Fruit fly (Drosophila melanogaster) whole organism, embryonic: ENCODE results near the gene Ubc4.

Experiments
- CG10274 ChIP-seq: fragments of 200-800 bp; sonication (Bioruptor generic); optimal IDR thresholded peaks from 3 replicates; lab custom pipeline; 2017; ENCODE audit warnings: missing biosample characterization, mild to moderate bottlenecking, missing genetic modification characterization
- CG10462 ChIP-seq: fragments of 200-800 bp; sonication (Bioruptor generic); optimal IDR thresholded peaks from 2 replicates; lab custom pipeline; 2016; ENCODE audit warnings: missing biosample characterization, missing genetic modification characterization
- CG10979 ChIP-seq: fragments of 200-800 bp; sonication (Bioruptor generic); optimal IDR thresholded peaks from 2 replicates; lab custom pipeline; 2018; ENCODE audit warnings: missing biosample characterization, mild to moderate bottlenecking, missing genetic modification characterization, moderate library complexity
- CG11456 ChIP-seq: fragments of 200-800 bp; sonication (Bioruptor generic); IDR thresholded peaks from 3 replicates; pipeline ENCODE4 v1.3.6; 2022; ENCODE audit warnings: missing biosample characterization, missing genetic modification characterization
- CG11696 ChIP-seq: fragments of 200-800 bp; sonication (Bioruptor generic); IDR thresholded peaks from 2 replicates; pipeline ENCODE4 v1.3.6; 2022; ENCODE audit warnings: missing biosample characterization, missing genetic modification characterization
- CG12219 ChIP-seq: fragments of 200-800 bp; sonication (Bioruptor generic); optimal IDR thresholded peaks from 3 replicates; lab custom pipeline; 2018; ENCODE audit warnings: missing biosample characterization, mild to moderate bottlenecking, missing genetic modification characterization
- CG12299 ChIP-seq: fragments of 200-800 bp; sonication (Bioruptor generic); optimal IDR thresholded peaks from 2 replicates; lab custom pipeline; 2018; ENCODE audit warnings: missing biosample characterization, mild to moderate bottlenecking, missing genetic modification characterization
- CG14965 ChIP-seq: fragments of 200-800 bp; sonication (Bioruptor generic); optimal IDR thresholded peaks from 2 replicates; lab custom pipeline; 2016; ENCODE audit warnings: missing biosample characterization, missing genetic modification characterization, borderline replicate concordance
- CG15011 ChIP-seq: fragments of 200-800 bp; sonication (Bioruptor generic); optimal IDR thresholded peaks from 3 replicates; lab custom pipeline; 2018; ENCODE audit warnings: missing biosample characterization, mild to moderate bottlenecking, missing genetic modification characterization
- CG15514 ChIP-seq: fragments of 200-800 bp; sonication (Bioruptor generic); optimal IDR thresholded peaks from 3 replicates; lab custom pipeline; 2017; ENCODE audit warnings: missing biosample characterization, missing genetic modification characterization, mild to moderate bottlenecking, moderate library complexity, missing genetic modification reagents
- CG17328 ChIP-seq: fragments of 200-800 bp; sonication (Bioruptor generic); IDR thresholded peaks from 2 replicates; pipeline ENCODE4 v1.3.6; 2022; ENCODE audit warnings: missing biosample characterization, missing genetic modification characterization
- CG17802 ChIP-seq: fragments of 200-800 bp; sonication (Bioruptor generic); optimal IDR thresholded peaks from 2 replicates; lab custom pipeline; 2018; ENCODE audit warnings: missing biosample characterization, mild to moderate bottlenecking, missing genetic modification characterization, moderate library complexity
- CG18599 ChIP-seq: fragments of 200-800 bp; sonication (Bioruptor generic); optimal IDR thresholded peaks from 3 replicates; lab custom pipeline; 2017; ENCODE audit warnings: missing biosample characterization, missing genetic modification characterization, mild to moderate bottlenecking, moderate library complexity, missing genetic modification reagents
- CG2116 ChIP-seq: fragments of 200-800 bp; sonication (Bioruptor generic); optimal IDR thresholded peaks from 3 replicates; lab custom pipeline; 2018; ENCODE audit warnings: missing biosample characterization, mild to moderate bottlenecking, missing genetic modification characterization
- CG30403 ChIP-seq: fragments of 200-800 bp; sonication (Bioruptor generic); optimal IDR thresholded peaks from 3 replicates; lab custom pipeline; 2016; ENCODE audit warnings: missing biosample characterization, missing genetic modification characterization
- CG34224 ChIP-seq: fragments of 200-800 bp; sonication (Bioruptor generic); IDR thresholded peaks from 3 replicates; pipeline ENCODE4 v1.3.6; 2022; ENCODE audit warnings: missing biosample characterization, missing genetic modification characterization; ENCODE audit not compliant: partially characterized antibody
- CG3726 ChIP-seq: fragments of 200-800 bp; sonication (Bioruptor generic); IDR thresholded peaks from 3 replicates; pipeline ENCODE4, ENCODE4 v1.3.6; 2022; ENCODE audit warnings: missing biosample characterization, missing genetic modification characterization
- CG42726 ChIP-seq: fragments of 200-800 bp; sonication (Bioruptor generic); IDR thresholded peaks from 2 replicates; pipeline ENCODE4 v1.3.6; 2022; ENCODE audit warnings: missing biosample characterization, missing genetic modification characterization; ENCODE audit not compliant: partially characterized antibody
- CG5180 ChIP-seq: fragments of 200-800 bp; sonication (Bioruptor generic); optimal IDR thresholded peaks from 3 replicates; lab custom pipeline; 2017; ENCODE audit warnings: missing biosample characterization, missing genetic modification characterization, mild to moderate bottlenecking, moderate library complexity, missing genetic modification reagents
- CG6175 ChIP-seq: fragments of 200-800 bp; sonication (Bioruptor generic); IDR thresholded peaks from 3 replicates; pipeline ENCODE4 v1.3.6; 2022; ENCODE audit warnings: missing biosample characterization, missing genetic modification characterization
- CG6683 ChIP-seq: fragments of 200-800 bp; sonication (Bioruptor generic); optimal IDR thresholded peaks from 2 replicates; lab custom pipeline; 2017; ENCODE audit warnings: missing biosample characterization, mild to moderate bottlenecking, missing genetic modification characterization, missing genetic modification reagents
- CG7271 ChIP-seq: fragments of 200-800 bp; sonication (Bioruptor generic); optimal IDR thresholded peaks from 2 replicates; lab custom pipeline; 2018; ENCODE audit warnings: missing biosample characterization, mild to moderate bottlenecking, missing genetic modification characterization, moderate library complexity
- CG7357 ChIP-seq: fragments of 200-800 bp; sonication (Bioruptor generic); IDR thresholded peaks from 3 replicates; pipeline ENCODE4 v1.3.6; 2022; ENCODE audit warnings: missing biosample characterization, missing genetic modification characterization
- CG8944 ChIP-seq: fragments of 200-800 bp; sonication (Bioruptor generic); optimal IDR thresholded peaks from 3 replicates; lab custom pipeline; 2016; ENCODE audit warnings: missing biosample characterization, missing genetic modification characterization
- Dad ChIP-seq: fragments of 200-800 bp; sonication (Bioruptor generic); optimal IDR thresholded peaks from 3 replicates; lab custom pipeline; 2016; ENCODE audit warnings: missing biosample characterization, missing genetic modification characterization
- Dfd ChIP-seq, 2 experiments: fragments of >200 bp; optimal IDR thresholded peaks; 2 replicates each; lab custom pipeline; 2017; ENCODE audit warnings: missing biosample characterization in 2 of 2, missing genetic modification characterization in 2 of 2
- HLH4C ChIP-seq: fragments of 200-800 bp; sonication (Bioruptor generic); IDR thresholded peaks from 3 replicates; pipeline ENCODE4 v1.3.6; 2022; ENCODE audit warnings: missing biosample characterization, missing genetic modification characterization; ENCODE audit not compliant: partially characterized antibody
- Neu2 ChIP-seq: fragments of 200-800 bp; sonication (Bioruptor generic); optimal IDR thresholded peaks from 3 replicates; lab custom pipeline; 2016; ENCODE audit warnings: missing biosample characterization, missing genetic modification characterization, borderline replicate concordance
- Rfx ChIP-seq: fragments of 200-800 bp; sonication (Bioruptor generic); IDR thresholded peaks from 2 replicates; pipeline ENCODE4 v1.3.6; 2022; ENCODE audit warnings: missing biosample characterization, missing genetic modification characterization
- Taf1 ChIP-seq: fragments of 200-800 bp; sonication (Bioruptor generic); IDR thresholded peaks from 2 replicates; pipeline ENCODE4 v1.3.6; 2022; ENCODE audit warnings: missing biosample characterization, missing genetic modification characterization
- ap ChIP-seq: fragments of 200-800 bp; sonication (Bioruptor generic); IDR thresholded peaks from 2 replicates; pipeline ENCODE4 v1.3.6; 2022; ENCODE audit warnings: missing biosample characterization, missing genetic modification characterization
- chn ChIP-seq: fragments of 200-800 bp; sonication (Bioruptor generic); optimal IDR thresholded peaks from 2 replicates; lab custom pipeline; 2016; ENCODE audit warnings: missing biosample characterization, missing genetic modification characterization
- croc ChIP-seq: fragments of 200-800 bp; sonication (Bioruptor generic); conservative IDR thresholded peaks from 3 replicates; pipeline ENCODE4 v1.3.6; 2022; ENCODE audit warnings: missing biosample characterization, missing genetic modification characterization
- danr ChIP-seq: fragments of 200-800 bp; sonication (Bioruptor generic); IDR thresholded peaks from 2 replicates; pipeline ENCODE4 v1.3.6; 2022; ENCODE audit warnings: missing biosample characterization, missing genetic modification characterization
- ems ChIP-seq: fragments of 200-800 bp; sonication (Bioruptor generic); optimal IDR thresholded peaks from 3 replicates; lab custom pipeline; 2016; ENCODE audit warnings: missing biosample characterization, missing genetic modification characterization
- fu2 ChIP-seq: fragments of 200-800 bp; sonication (Bioruptor generic); optimal IDR thresholded peaks from 2 replicates; lab custom pipeline; 2016; ENCODE audit warnings: missing biosample characterization, missing genetic modification characterization
- gcm ChIP-seq: fragments of 200-800 bp; sonication (Bioruptor generic); optimal IDR thresholded peaks from 2 replicates; lab custom pipeline; 2019; ENCODE audit warnings: missing biosample characterization, mild to moderate bottlenecking, missing genetic modification characterization, moderate library complexity
- gem ChIP-seq: fragments of 200-800 bp; sonication (Bioruptor generic); optimal IDR thresholded peaks from 2 replicates; lab custom pipeline; 2019; ENCODE audit warnings: missing biosample characterization, mild to moderate bottlenecking, missing genetic modification characterization, moderate library complexity
- grn ChIP-seq: fragments of 200-800 bp; sonication (Bioruptor generic); optimal IDR thresholded peaks from 3 replicates; lab custom pipeline; 2017; ENCODE audit warnings: missing biosample characterization, missing genetic modification characterization
- ham ChIP-seq: fragments of 200-800 bp; sonication (Bioruptor generic); IDR thresholded peaks from 2 replicates; pipeline ENCODE4 v1.3.6; 2022; ENCODE audit warnings: missing biosample characterization, missing genetic modification characterization
- kay ChIP-seq: fragments of 200-800 bp; sonication (Bioruptor generic); optimal IDR thresholded peaks from 2 replicates; lab custom pipeline; 2016; ENCODE audit warnings: missing biosample characterization, missing genetic modification characterization
- lab ChIP-seq: fragments of 200-800 bp; sonication (Bioruptor generic); optimal IDR thresholded peaks from 3 replicates; lab custom pipeline; 2017; ENCODE audit warnings: missing biosample characterization, missing genetic modification characterization, mild to moderate bottlenecking, moderate library complexity, missing genetic modification reagents
- lola ChIP-seq, 3 experiments: fragments of >200 bp in 2 of 3; fragments of 200-800 bp in 1 of 3; sonication (Bioruptor generic) in 1 of 3; optimal IDR thresholded peaks; 2 replicates each; lab custom pipeline; 2017 to 2019; ENCODE audit warnings: missing biosample characterization in 3 of 3, missing genetic modification characterization in 3 of 3, mild to moderate bottlenecking in 1 of 3, moderate library complexity in 1 of 3
- pnt ChIP-seq: fragments of 200-800 bp; sonication (Bioruptor generic); optimal IDR thresholded peaks from 3 replicates; lab custom pipeline; 2016; ENCODE audit warnings: missing biosample characterization, missing genetic modification characterization
- ranshi ChIP-seq: fragments of 200-800 bp; sonication (Bioruptor generic); IDR thresholded peaks from 2 replicates; pipeline ENCODE4 v1.3.6; 2022; ENCODE audit warnings: missing biosample characterization, missing genetic modification characterization
- sens ChIP-seq: fragments of 200-800 bp; sonication (Bioruptor generic); peaks from one replicate; lab custom pipeline; 2016; ENCODE audit warnings: missing biosample characterization, missing genetic modification characterization
- seq ChIP-seq: fragments of 200-800 bp; sonication (Bioruptor generic); IDR thresholded peaks from 2 replicates; pipeline ENCODE4 v1.3.6; 2022; ENCODE audit warnings: missing biosample characterization, missing genetic modification characterization
- sob ChIP-seq: fragments of 200-800 bp; sonication (Bioruptor generic); IDR thresholded peaks from 2 replicates; pipeline ENCODE4 v1.3.6; 2022; ENCODE audit warnings: missing biosample characterization, missing genetic modification characterization
- ttk ChIP-seq: fragments of 200-800 bp; sonication (Bioruptor generic); IDR thresholded peaks from 2 replicates; pipeline ENCODE4 v2.1.2; 2022; ENCODE audit warnings: missing biosample characterization, missing genetic modification characterization

The Ubc4 gene

dm6 chr3L:9713828-9714536 lies 15.8 kb downstream of the Ubc4 start, which contains the start of gene vsg (continued):
- peak; percentile 38 for TF ChIP-seq CG15514 (GFP tag; lab: Kevin White, UChicago)
- TF ChIP-seq CG7271 (tag; lab: Kevin White, UChicago): no peak
- TF ChIP-seq CG3726 (GFP tag; lab: Robert Waterston, UW): no peak
- TF ChIP-seq chn (GFP tag; lab: Kevin White, UChicago): peak; percentile 49
- TF ChIP-seq CG5180 (GFP tag; lab: Kevin White, UChicago): peak; percentile 35
- TF ChIP-seq ttk (GFP tag; lab: Robert Waterston, UW): peak; percentile 66
- peak; percentile 54; the same call in 1 of the 2 replicates for TF ChIP-seq ap (GFP tag; lab: Robert Waterston, UW)
- TF ChIP-seq CG7357: peak; percentile 81; the same call in 2 of the 3 replicates
- TF ChIP-seq CG6175 (GFP tag; lab: Robert Waterston, UW): no peak
- TF ChIP-seq pnt (GFP tag; lab: Kevin White, UChicago): peak; percentile 28
- TF ChIP-seq gem: peak; percentile 93
- no peak for TF ChIP-seq CG12219 (GFP tag; lab: Kevin White, UChicago)
- peak; percentile 35 for TF ChIP-seq CG6683 (GFP tag; lab: Kevin White, UChicago)
- TF ChIP-seq CG8944 (GFP tag; lab: Kevin White, UChicago): no peak
- peak; percentile 55 for TF ChIP-seq CG17328
- peak; percentile 26 for TF ChIP-seq ems (GFP tag; lab: Kevin White, UChicago)
- peak; percentile 79 for TF ChIP-seq sob (GFP tag; lab: Robert Waterston, UW)
- TF ChIP-seq CG10274: no peak
- TF ChIP-seq HLH4C (GFP tag; lab: Robert Waterston, UW): peak; percentile 80
- no peak; the same call in none of the 2 replicates for TF ChIP-seq ranshi (GFP tag; lab: Robert Waterston, UW)
- no peak; the same call in 1 of the 2 replicates for TF ChIP-seq seq
- TF ChIP-seq CG12299 (tag; lab: Kevin White, UChicago): peak; percentile 29
- TF ChIP-seq grn: peak; percentile 1
- peak; percentile 93 for TF ChIP-seq CG42726
- TF ChIP-seq CG11456 (GFP tag; lab: Robert Waterston, UW): peak; percentile 76
- TF ChIP-seq CG14965: no peak
- peak; percentile 77 for TF ChIP-seq kay
- peak; percentile 76 for TF ChIP-seq lab (GFP tag; lab: Kevin White, UChicago)
- peak in 1 of 3 experiments; percentile 91 for TF ChIP-seq lola (GFP tag; optimal IDR thresholded peaks at IDR 0.05; lab: Kevin White, UChicago)
- peak; percentile 67 for TF ChIP-seq CG2116
- peak; percentile 86 for TF ChIP-seq sens (GFP tag; lab: Kevin White, UChicago)
- TF ChIP-seq CG15011 (GFP tag; lab: Kevin White, UChicago): no peak
- no peak for TF ChIP-seq ham (GFP tag; lab: Robert Waterston, UW)
- no peak for TF ChIP-seq Dfd (GFP tag; optimal IDR thresholded peaks at IDR 0.05; lab: Kevin White, UChicago)
- no peak for TF ChIP-seq Dad (GFP tag; lab: Kevin White, UChicago)
- peak; percentile 63 for TF ChIP-seq CG10462 (GFP tag; lab: Kevin White, UChicago)
- peak; percentile 30; the same call in 2 of the 3 replicates for TF ChIP-seq croc (GFP tag; lab: Robert Waterston, UW)
- TF ChIP-seq gcm (GFP tag; lab: Kevin White, UChicago): peak; percentile 48
- peak; percentile 83 for TF ChIP-seq CG34224
- TF ChIP-seq danr (GFP tag; lab: Robert Waterston, UW): no peak
- TF ChIP-seq Taf1 (GFP tag; lab: Robert Waterston, UW): no peak
- peak; percentile 78 for TF ChIP-seq CG10979 (tag; lab: Kevin White, UChicago)
- TF ChIP-seq Neu2 (GFP tag; lab: Kevin White, UChicago): no peak
- TF ChIP-seq fu2 (GFP tag; lab: Kevin White, UChicago): no peak
- TF ChIP-seq CG18599 (GFP tag; lab: Kevin White, UChicago): peak; percentile 78
- 0 out of 2 replicates have a peak, but pooled peaks have one; percentile 22 for TF ChIP-seq CG11696 (GFP tag; lab: Robert Waterston, UW)
- peak; percentile 88 for TF ChIP-seq CG30403
- no peak for TF ChIP-seq CG17802
- peak; percentile 70 for TF ChIP-seq Rfx (GFP tag; lab: Robert Waterston, UW)
